Worm (Caenorhabditis elegans) whole organism, L3 larva: ENCODE measurements around the gene Y39E4B.6.

Source experiments
- ceh-82 ChIP-seq: fragments of 150-350 bp; optimal IDR thresholded peaks from 2 replicates; lab custom pipeline; 2014; ENCODE audit warnings: missing biosample characterization, missing genetic modification characterization
- daf-12 ChIP-seq: fragments of 150-350 bp; optimal IDR thresholded peaks from 2 replicates; lab custom pipeline; 2014; ENCODE audit warnings: missing biosample characterization, missing genetic modification reagents, missing genetic modification characterization
- egl-27 ChIP-seq: sonication (generic microtip); optimal IDR thresholded peaks from 4 replicates; lab custom pipeline; 2017; ENCODE audit warnings: missing biosample characterization, missing genetic modification reagents, missing genetic modification characterization
- elt-1 ChIP-seq: fragments of 150-350 bp; optimal IDR thresholded peaks from 2 replicates; lab custom pipeline; 2014; ENCODE audit warnings: missing biosample characterization, missing genetic modification characterization
- elt-3 ChIP-seq, 3 experiments: fragments of 150-350 bp in 1 of 3; sonication (generic microtip) in 2 of 3; optimal IDR thresholded peaks; 2 replicates in 2 of 3; 4 replicates in 1 of 3; lab custom pipeline; 2014 to 2017; ENCODE audit warnings: missing biosample characterization in 3 of 3, missing genetic modification characterization in 3 of 3
- fkh-10 ChIP-seq: sonication (generic microtip); optimal IDR thresholded peaks from 2 replicates; lab custom pipeline; 2017; ENCODE audit warnings: missing biosample characterization, missing genetic modification reagents, missing genetic modification characterization
- fos-1 ChIP-seq: fragments of 150-350 bp; optimal IDR thresholded peaks from 2 replicates; lab custom pipeline; 2014; ENCODE audit warnings: missing biosample characterization, missing genetic modification characterization
- lin-15B ChIP-seq: fragments of 150-350 bp; optimal IDR thresholded peaks from 2 replicates; lab custom pipeline; 2014; ENCODE audit warnings: missing biosample characterization, missing genetic modification characterization
- mdl-1 ChIP-seq: fragments of 150-350 bp; optimal IDR thresholded peaks from 2 replicates; lab custom pipeline; 2014; ENCODE audit warnings: missing biosample characterization, missing genetic modification characterization
- nhr-237 ChIP-seq: fragments of 150-350 bp; optimal IDR thresholded peaks from 2 replicates; lab custom pipeline; 2014; ENCODE audit warnings: missing biosample characterization, missing genetic modification characterization
- nhr-77 ChIP-seq: fragments of 150-350 bp; optimal IDR thresholded peaks from 2 replicates; lab custom pipeline; 2014; ENCODE audit warnings: missing biosample characterization, missing genetic modification characterization
- pqm-1 ChIP-seq: fragments of 150-350 bp; optimal IDR thresholded peaks from 2 replicates; lab custom pipeline; 2017; ENCODE audit warnings: missing biosample characterization, missing genetic modification characterization, inconsistent platforms
- snpc-4 ChIP-seq: fragments of 150-350 bp; optimal IDR thresholded peaks from 2 replicates; lab custom pipeline; 2014; ENCODE audit warnings: missing biosample characterization, missing genetic modification characterization
- unc-62 ChIP-seq: fragments of 150-350 bp; sonication (generic microtip); optimal IDR thresholded peaks from 4 replicates; lab custom pipeline; 2014; ENCODE audit warnings: missing biosample characterization, missing genetic modification reagents, missing genetic modification characterization

ce11 chrIII:13030551-13030950 is 40.0 kb upstream of the Y39E4B.6 start, which contains the start of gene F14F7.7:
- TF ChIP-seq nhr-237 (tag; lab: Kevin White, UChicago) = no peak
- TF ChIP-seq fkh-10 (GFP tag; lab: Kevin White, UChicago) = no peak
- no peak for TF ChIP-seq nhr-77 (tag; lab: Kevin White, UChicago)
- no peak for TF ChIP-seq pqm-1
- TF ChIP-seq fos-1 (tag; lab: Kevin White, UChicago) = no peak
- TF ChIP-seq ceh-82 (tag; lab: Kevin White, UChicago) = no peak
- no peak for TF ChIP-seq elt-1 (tag; lab: Kevin White, UChicago)
- no peak for TF ChIP-seq unc-62 (GFP tag; lab: Kevin White, UChicago)
- no peak for TF ChIP-seq elt-3 (tag; optimal IDR thresholded peaks at IDR 0.05; lab: Kevin White, UChicago)
- TF ChIP-seq egl-27 (tag; lab: Kevin White, UChicago) = no peak
- TF ChIP-seq daf-12 (tag; lab: Kevin White, UChicago) = no peak
- no peak for TF ChIP-seq mdl-1 (tag; lab: Kevin White, UChicago)
- TF ChIP-seq snpc-4 (tag; lab: Kevin White, UChicago) = no peak
- TF ChIP-seq lin-15B (tag; lab: Kevin White, UChicago) = no peak
